Fruit fly (Drosophila melanogaster) whole organism, embryonic: Measurements from ENCODE around the gene FucTD.

Experiments used
- Adf1 ChIP-seq: fragments of 200-800 bp; sonication (Bioruptor generic); IDR thresholded peaks from 2 replicates; pipeline ENCODE4 v1.3.6; 2022; ENCODE audit warnings: missing biosample characterization, missing genetic modification characterization
- Atf6 ChIP-seq: fragments of 200-800 bp; sonication (Bioruptor generic); IDR thresholded peaks from 2 replicates; pipeline ENCODE4 v1.3.6; 2022; ENCODE audit warnings: missing biosample characterization, missing genetic modification characterization
- BEAF-32 ChIP-seq: fragments of 200-800 bp; sonication (Bioruptor generic); optimal IDR thresholded peaks from 3 replicates; lab custom pipeline; 2017; ENCODE audit warnings: missing biosample characterization, missing genetic modification characterization, mild to moderate bottlenecking, moderate library complexity, missing genetic modification reagents
- Bdp1 ChIP-seq: fragments of 200-800 bp; sonication (Bioruptor generic); optimal IDR thresholded peaks from 3 replicates; lab custom pipeline; 2016; ENCODE audit warnings: missing biosample characterization, missing genetic modification characterization
- Bteb2 ChIP-seq: fragments of 200-800 bp; sonication (Bioruptor generic); optimal IDR thresholded peaks from 2 replicates; lab custom pipeline; 2016; ENCODE audit warnings: missing biosample characterization, missing genetic modification characterization
- CG10147 ChIP-seq: fragments of 200-800 bp; sonication (Bioruptor generic); optimal IDR thresholded peaks from 2 replicates; lab custom pipeline; 2019; ENCODE audit warnings: missing biosample characterization, mild to moderate bottlenecking, missing genetic modification characterization, moderate library complexity
- CG11398 ChIP-seq: fragments of 200-800 bp; sonication (Bioruptor generic); optimal IDR thresholded peaks from 2 replicates; lab custom pipeline; 2016; ENCODE audit warnings: missing biosample characterization, missing genetic modification characterization
- CG12299 ChIP-seq: fragments of 200-800 bp; sonication (Bioruptor generic); optimal IDR thresholded peaks from 2 replicates; lab custom pipeline; 2018; ENCODE audit warnings: missing biosample characterization, mild to moderate bottlenecking, missing genetic modification characterization
- CG12769 ChIP-seq: fragments of 200-800 bp; sonication (Bioruptor generic); optimal IDR thresholded peaks from 2 replicates; lab custom pipeline; 2019; ENCODE audit warnings: missing biosample characterization, mild to moderate bottlenecking, missing genetic modification characterization, moderate library complexity
- CG14014 ChIP-seq: fragments of 200-800 bp; sonication (Bioruptor generic); IDR thresholded peaks from 2 replicates; pipeline ENCODE4 v1.3.6; 2022; ENCODE audit warnings: missing biosample characterization, missing genetic modification characterization
- CG16779 ChIP-seq: fragments of 200-800 bp; sonication (Bioruptor generic); IDR thresholded peaks from 2 replicates; pipeline ENCODE4 v1.3.6; 2022; ENCODE audit warnings: missing biosample characterization, missing genetic modification characterization
- CG16863 ChIP-seq: fragments of 200-800 bp; sonication (Bioruptor generic); optimal IDR thresholded peaks from 3 replicates; lab custom pipeline; 2016; ENCODE audit warnings: missing biosample characterization, missing genetic modification characterization
- CG17359 ChIP-seq: fragments of 200-800 bp; sonication (Bioruptor generic); optimal IDR thresholded peaks from 3 replicates; lab custom pipeline; 2018; ENCODE audit warnings: missing biosample characterization, mild to moderate bottlenecking, missing genetic modification characterization, moderate library complexity
- CG17612 ChIP-seq: fragments of 200-800 bp; sonication (Bioruptor generic); IDR thresholded peaks from 2 replicates; pipeline ENCODE4 v1.3.6; 2022; ENCODE audit warnings: missing biosample characterization, missing genetic modification characterization
- CG18262 ChIP-seq: fragments of 200-800 bp; optimal IDR thresholded peaks from 3 replicates; lab custom pipeline; 2019; ENCODE audit warnings: missing biosample characterization, mild to moderate bottlenecking, missing genetic modification characterization, moderate library complexity
- CG18599 ChIP-seq: fragments of 200-800 bp; sonication (Bioruptor generic); optimal IDR thresholded peaks from 3 replicates; lab custom pipeline; 2017; ENCODE audit warnings: missing biosample characterization, missing genetic modification characterization, mild to moderate bottlenecking, moderate library complexity, missing genetic modification reagents
- CG2129 ChIP-seq: fragments of 200-800 bp; sonication (Bioruptor generic); IDR thresholded peaks from 2 replicates; pipeline ENCODE4 v1.3.6; 2022; ENCODE audit warnings: missing biosample characterization, missing genetic modification characterization; ENCODE audit not compliant: partially characterized antibody
- CG2712 ChIP-seq: fragments of 200-800 bp; optimal IDR thresholded peaks from 3 replicates; lab custom pipeline; 2019; ENCODE audit warnings: missing biosample characterization, mild to moderate bottlenecking, missing genetic modification characterization, moderate library complexity
- CG3163 ChIP-seq: fragments of 200-800 bp; sonication (Bioruptor generic); optimal IDR thresholded peaks from 3 replicates; lab custom pipeline; 2016; ENCODE audit warnings: missing biosample characterization, missing genetic modification characterization
- CG4328 ChIP-seq: fragments of 200-800 bp; sonication (Bioruptor generic); optimal IDR thresholded peaks from 3 replicates; lab custom pipeline; 2017; ENCODE audit warnings: missing biosample characterization, missing genetic modification reagents, missing genetic modification characterization
- CG4404 ChIP-seq: fragments of 200-800 bp; sonication (Bioruptor generic); IDR thresholded peaks from 2 replicates; pipeline ENCODE4 v1.3.6; 2022; ENCODE audit warnings: missing biosample characterization, missing genetic modification characterization
- CG5245 ChIP-seq: fragments of 200-800 bp; sonication (Bioruptor generic); optimal IDR thresholded peaks from 3 replicates; lab custom pipeline; 2016; ENCODE audit warnings: missing biosample characterization, missing genetic modification characterization
- CG7963 ChIP-seq: fragments of 200-800 bp; sonication (Bioruptor generic); IDR thresholded peaks from 3 replicates; pipeline ENCODE4 v1.3.6; 2022; ENCODE audit warnings: missing biosample characterization, missing genetic modification characterization; ENCODE audit not compliant: partially characterized antibody
- CG7987 ChIP-seq: fragments of 200-800 bp; sonication (Bioruptor generic); optimal IDR thresholded peaks from 2 replicates; lab custom pipeline; 2018; ENCODE audit warnings: missing biosample characterization, mild to moderate bottlenecking, missing genetic modification characterization, moderate library complexity
- CG8281 ChIP-seq: fragments of 200-800 bp; sonication (Bioruptor generic); optimal IDR thresholded peaks from 2 replicates; lab custom pipeline; 2018; ENCODE audit warnings: missing biosample characterization, mild to moderate bottlenecking, missing genetic modification characterization, moderate library complexity
- CG8944 ChIP-seq: fragments of 200-800 bp; sonication (Bioruptor generic); optimal IDR thresholded peaks from 3 replicates; lab custom pipeline; 2016; ENCODE audit warnings: missing biosample characterization, missing genetic modification characterization
- CG9817 ChIP-seq: fragments of 200-800 bp; sonication (Bioruptor generic); optimal IDR thresholded peaks from 2 replicates; lab custom pipeline; 2018; ENCODE audit warnings: missing biosample characterization, mild to moderate bottlenecking, missing genetic modification characterization, moderate library complexity
- Dp ChIP-seq: fragments of 200-800 bp; sonication (Bioruptor generic); optimal IDR thresholded peaks from 2 replicates; lab custom pipeline; 2018; ENCODE audit warnings: missing biosample characterization, mild to moderate bottlenecking, missing genetic modification characterization, moderate library complexity
- Eip74EF ChIP-seq, 2 experiments: fragments of 200-800 bp in 1 of 2; fragments of >200 bp in 1 of 2; sonication (Bioruptor generic) in 1 of 2; optimal IDR thresholded peaks; 2 replicates each; lab custom pipeline; 2017 to 2019; ENCODE audit warnings: missing biosample characterization in 2 of 2, missing genetic modification characterization in 2 of 2, mild to moderate bottlenecking in 1 of 2, moderate library complexity in 1 of 2
- H15 ChIP-seq: fragments of 200-800 bp; sonication (Bioruptor generic); IDR thresholded peaks from 3 replicates; pipeline ENCODE4 v1.3.6; 2022; ENCODE audit warnings: missing biosample characterization, missing genetic modification characterization
- Lhr ChIP-seq: fragments of 200-800 bp; sonication (Bioruptor generic); optimal IDR thresholded peaks from 3 replicates; lab custom pipeline; 2017; ENCODE audit warnings: mild to moderate bottlenecking, missing biosample characterization, missing genetic modification reagents, missing genetic modification characterization
- Meics ChIP-seq: fragments of 200-800 bp; sonication (Bioruptor generic); optimal IDR thresholded peaks from 2 replicates; lab custom pipeline; 2017; ENCODE audit warnings: missing biosample characterization, mild to moderate bottlenecking, missing genetic modification characterization
- NC2α ChIP-seq: fragments of 200-800 bp; sonication (Bioruptor generic); optimal IDR thresholded peaks from 2 replicates; lab custom pipeline; 2016; ENCODE audit warnings: missing biosample characterization, missing genetic modification characterization
- NFAT ChIP-seq: fragments of 200-800 bp; sonication (Bioruptor generic); IDR thresholded peaks from 2 replicates; pipeline ENCODE4 v1.3.6; 2022; ENCODE audit warnings: missing biosample characterization, missing genetic modification characterization
- Sox100B ChIP-seq: fragments of 200-800 bp; sonication (Bioruptor generic); optimal IDR thresholded peaks from 3 replicates; lab custom pipeline; 2018; ENCODE audit warnings: missing biosample characterization, mild to moderate bottlenecking, missing genetic modification characterization
- amos ChIP-seq: fragments of 200-800 bp; sonication (Bioruptor generic); IDR thresholded peaks from 2 replicates; pipeline ENCODE4 v1.3.6; 2022; ENCODE audit warnings: missing biosample characterization, missing genetic modification characterization; ENCODE audit not compliant: partially characterized antibody
- btn ChIP-seq: fragments of 200-800 bp; sonication (Bioruptor generic); optimal IDR thresholded peaks from 2 replicates; lab custom pipeline; 2016; ENCODE audit warnings: missing biosample characterization, missing genetic modification characterization
- crc ChIP-seq: fragments of 200-800 bp; sonication (Bioruptor generic); optimal IDR thresholded peaks from 2 replicates; lab custom pipeline; 2016; ENCODE audit warnings: missing biosample characterization, missing genetic modification characterization
- cwo ChIP-seq: fragments of 200-800 bp; sonication (Bioruptor generic); optimal IDR thresholded peaks from 3 replicates; lab custom pipeline; 2017; ENCODE audit warnings: missing biosample characterization, missing genetic modification characterization, mild to moderate bottlenecking, moderate library complexity, missing genetic modification reagents
- dati ChIP-seq: fragments of 200-800 bp; sonication (Bioruptor generic); IDR thresholded peaks from 2 replicates; pipeline ENCODE4 v1.3.6; 2022; ENCODE audit warnings: missing biosample characterization, missing genetic modification characterization
- disco-r ChIP-seq: fragments of 200-800 bp; sonication (Bioruptor generic); optimal IDR thresholded peaks from 2 replicates; lab custom pipeline; 2016; ENCODE audit warnings: missing biosample characterization, missing genetic modification characterization
- ems ChIP-seq: fragments of 200-800 bp; sonication (Bioruptor generic); optimal IDR thresholded peaks from 3 replicates; lab custom pipeline; 2016; ENCODE audit warnings: missing biosample characterization, missing genetic modification characterization
- gro ChIP-seq: fragments of 200-800 bp; sonication (Bioruptor generic); optimal IDR thresholded peaks from 2 replicates; lab custom pipeline; 2016; ENCODE audit warnings: missing biosample characterization, missing genetic modification characterization
- gsb-n ChIP-seq: fragments of 200-800 bp; sonication (Bioruptor generic); optimal IDR thresholded peaks from 3 replicates; lab custom pipeline; 2018; ENCODE audit warnings: missing biosample characterization, mild to moderate bottlenecking, missing genetic modification characterization
- lilli ChIP-seq: fragments of 200-800 bp; sonication (Bioruptor generic); optimal IDR thresholded peaks from 3 replicates; lab custom pipeline; 2016; ENCODE audit warnings: missing biosample characterization, missing genetic modification characterization
- lmd ChIP-seq: fragments of 200-800 bp; sonication (Bioruptor generic); IDR thresholded peaks from 2 replicates; pipeline ENCODE4 v1.3.6; 2022; ENCODE audit warnings: missing biosample characterization, missing genetic modification characterization
- nau ChIP-seq: fragments of 200-800 bp; sonication (Bioruptor generic); optimal IDR thresholded peaks from 3 replicates; lab custom pipeline; 2017; ENCODE audit warnings: missing biosample characterization, mild to moderate bottlenecking, missing genetic modification characterization, missing genetic modification reagents
- nerfin-1 ChIP-seq: fragments of 200-800 bp; sonication (Bioruptor generic); optimal IDR thresholded peaks from 3 replicates; lab custom pipeline; 2019; ENCODE audit warnings: missing biosample characterization, mild to moderate bottlenecking, missing genetic modification characterization, moderate library complexity
- nerfin-2 ChIP-seq: fragments of 200-800 bp; sonication (Bioruptor generic); IDR thresholded peaks from 2 replicates; pipeline ENCODE4 v1.3.6; 2022; ENCODE audit warnings: missing biosample characterization, missing genetic modification characterization; ENCODE audit not compliant: partially characterized antibody
- ro ChIP-seq: fragments of 200-800 bp; sonication (Bioruptor generic); IDR thresholded peaks from 2 replicates; pipeline ENCODE4 v1.3.6; 2022; ENCODE audit warnings: missing biosample characterization, missing genetic modification characterization
- slbo ChIP-seq: fragments of 200-800 bp; sonication (Bioruptor generic); IDR thresholded peaks from 2 replicates; pipeline ENCODE4 v1.3.6; 2022; ENCODE audit warnings: missing biosample characterization, missing genetic modification characterization

FucTD gene

DNA sequence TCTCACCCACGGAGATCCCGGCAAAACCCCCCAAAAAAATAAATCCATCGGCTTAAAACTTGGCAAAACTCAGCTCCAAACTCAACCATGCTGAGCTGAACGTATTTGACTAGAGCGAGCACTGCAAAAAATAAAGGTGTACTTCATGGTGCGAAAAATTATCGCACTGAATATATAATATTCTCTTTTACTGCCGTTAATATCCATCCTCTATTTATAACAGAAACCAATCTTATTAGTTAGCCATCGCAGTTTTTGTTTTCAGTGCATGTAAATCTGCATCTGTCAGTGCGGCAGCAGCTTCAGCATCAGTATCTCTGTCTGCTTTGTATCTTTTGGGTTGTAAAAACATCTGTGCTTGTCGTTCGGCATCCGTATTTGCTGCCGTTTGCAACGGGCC lies 45.1 kb upstream of the FucTD start (continued):
- no peak for TF ChIP-seq Eip74EF (GFP tag; optimal IDR thresholded peaks at IDR 0.05; lab: Kevin White, UChicago)
- peak; percentile 20 for TF ChIP-seq ems (GFP tag; lab: Kevin White, UChicago)
- no peak for TF ChIP-seq CG12299 (tag; lab: Kevin White, UChicago)
- TF ChIP-seq crc (GFP tag; lab: Kevin White, UChicago), result no peak
- TF ChIP-seq dati (GFP tag; lab: Robert Waterston, UW), result no peak
- no peak for TF ChIP-seq Bteb2 (GFP tag; lab: Kevin White, UChicago)
- no peak for TF ChIP-seq btn (GFP tag; lab: Kevin White, UChicago)
- no peak for TF ChIP-seq CG16779 (GFP tag; lab: Robert Waterston, UW)
- no peak for TF ChIP-seq CG7987 (GFP tag; lab: Kevin White, UChicago)
- no peak for TF ChIP-seq nerfin-1 (tag; lab: Kevin White, UChicago)
- TF ChIP-seq CG18262 (tag; lab: Kevin White, UChicago), result no peak
- no peak for TF ChIP-seq CG5245 (GFP tag; lab: Kevin White, UChicago)
- TF ChIP-seq NC2α (GFP tag; lab: Kevin White, UChicago), result no peak
- no peak for TF ChIP-seq Dp
- no peak for TF ChIP-seq CG4328 (GFP tag; lab: Kevin White, UChicago)
- peak; percentile 9 for TF ChIP-seq CG16863 (GFP tag; lab: Kevin White, UChicago)
- no peak for TF ChIP-seq CG7963 (GFP tag; lab: Robert Waterston, UW)
- peak; percentile 12 for TF ChIP-seq Sox100B (GFP tag; lab: Kevin White, UChicago)
- no peak for TF ChIP-seq Adf1 (GFP tag; lab: Robert Waterston, UW)
- no peak for TF ChIP-seq CG2129 (GFP tag; lab: Robert Waterston, UW)
- peak; percentile 37 for TF ChIP-seq CG17359 (tag; lab: Kevin White, UChicago)
- TF ChIP-seq amos (GFP tag; lab: Robert Waterston, UW), result no peak
- TF ChIP-seq nerfin-2, result no peak
- no peak for TF ChIP-seq CG8281
- no peak for TF ChIP-seq disco-r (GFP tag; lab: Kevin White, UChicago)
- TF ChIP-seq CG17612 (GFP tag; lab: Robert Waterston, UW), result no peak
- TF ChIP-seq CG10147 (GFP tag; lab: Kevin White, UChicago), result no peak
- TF ChIP-seq lilli (GFP tag; lab: Kevin White, UChicago), result peak; percentile 12
- no peak for TF ChIP-seq CG14014 (GFP tag; lab: Robert Waterston, UW)
- no peak for TF ChIP-seq Atf6
- no peak for TF ChIP-seq CG4404 (GFP tag; lab: Robert Waterston, UW)
- TF ChIP-seq CG12769 (tag; lab: Kevin White, UChicago), result peak; percentile 24
- peak; percentile 18 for TF ChIP-seq CG8944 (GFP tag; lab: Kevin White, UChicago)
- no peak for TF ChIP-seq NFAT (GFP tag; lab: Robert Waterston, UW)
- TF ChIP-seq BEAF-32, result no peak
- no peak for TF ChIP-seq gro (GFP tag; lab: Kevin White, UChicago)
- TF ChIP-seq Meics (GFP tag; lab: Kevin White, UChicago), result no peak
- no peak for TF ChIP-seq CG11398
- no peak for TF ChIP-seq Lhr (GFP tag; lab: Kevin White, UChicago)
- TF ChIP-seq Bdp1, result no peak
- TF ChIP-seq CG18599, result peak; percentile 16
- no peak for TF ChIP-seq CG3163
- TF ChIP-seq CG9817 (tag; lab: Kevin White, UChicago), result no peak
- no peak for TF ChIP-seq gsb-n (tag; lab: Kevin White, UChicago)
- no peak for TF ChIP-seq H15 (GFP tag; lab: Robert Waterston, UW)
- TF ChIP-seq cwo (GFP tag; lab: Kevin White, UChicago), result no peak
- TF ChIP-seq ro (GFP tag; lab: Robert Waterston, UW), result no peak
- no peak for TF ChIP-seq CG2712 (tag; lab: Kevin White, UChicago)
- TF ChIP-seq slbo (GFP tag; lab: Robert Waterston, UW), result peak; percentile 41
- no peak for TF ChIP-seq nau (GFP tag; lab: Kevin White, UChicago)
- peak; percentile 8; the same call in 1 of the 2 replicates for TF ChIP-seq lmd (GFP tag; lab: Robert Waterston, UW)
